Worm (Caenorhabditis elegans): ENCODE data around the gene C34E10.10.

Gene C34E10.10

ce11 chrIII:5263299-5263993 lies 35.8 kb upstream of the C34E10.10 start, which contains the start of the genes C34E10.9 and hap-1:
Gene C34E10.9, minus strand, starts transcription at chrIII:5263399.
Gene hap-1, plus strand, starts transcription at chrIII:5263943.
- TF ChIP-seq lsy-27 (tag; optimal IDR thresholded peaks at IDR 0.05; ENCODE audit: borderline replicate concordance, insufficient read depth) (no peak), nhr-80 (tag; optimal IDR thresholded peaks at IDR 0.05) (no peak), lin-40 (tag; optimal IDR thresholded peaks at IDR 0.05) (no peak), bed-2 (GFP tag; IDR thresholded peaks at IDR 0.05) (no peak), F55B11.4 (tag; optimal IDR thresholded peaks at IDR 0.05; ENCODE audit: borderline replicate concordance, insufficient read depth) (no peak), Y79H2A.3 (GFP tag; conservative IDR thresholded peaks at IDR 0.05) (no peak), let-607 (tag; optimal IDR thresholded peaks at IDR 0.05) (no peak), C06A6.2 (GFP tag; conservative IDR thresholded peaks at IDR 0.05) (no peak), pbrm-1 (GFP tag; IDR thresholded peaks at IDR 0.05) (no peak), somi-1 (GFP tag; optimal IDR thresholded peaks at IDR 0.05) (no peak), mes-4 (tag; optimal IDR thresholded peaks at IDR 0.05) (no peak), die-1 (tag; optimal IDR thresholded peaks at IDR 0.05) (no peak), unc-62 (GFP tag; optimal IDR thresholded peaks at IDR 0.05) (no peak), ccch-3 (GFP tag; optimal IDR thresholded peaks at IDR 0.05) (no peak), attf-3 (GFP tag; conservative IDR thresholded peaks at IDR 0.05) (no peak), lin-54 (GFP tag; optimal IDR thresholded peaks at IDR 0.05) (no peak), hsf-1 (GFP tag; IDR thresholded peaks at IDR 0.05) (no peak), Y53G8AR.9 (GFP tag; conservative IDR thresholded peaks at IDR 0.05) (no peak)

- TF ChIP-seq sea-2 (GFP tag; IDR thresholded peaks at IDR 0.05) (no peak), unc-62 (GFP tag; optimal IDR thresholded peaks at IDR 0.05) (no peak), hsf-1 (GFP tag; IDR thresholded peaks at IDR 0.05) (no peak), hmg-20 (GFP tag; IDR thresholded peaks at IDR 0.05) (no peak), madf-10 (tag; optimal IDR thresholded peaks at IDR 0.05) (no peak), somi-1 (GFP tag; optimal IDR thresholded peaks at IDR 0.05) (no peak), ztf-18 (tag; optimal IDR thresholded peaks at IDR 0.05) (no peak), zim-3 (tag; optimal IDR thresholded peaks at IDR 0.05) (no peak)
These were observed 32.7 kb upstream of the C34E10.10 start, which contains the start of gene gop-3 for ce11 chrIII:5260394-5260793. Gene gop-3, plus strand, starts transcription at chrIII:5260694.

ce11 chrIII:5258918-5259317 lies 31.2 kb upstream of the C34E10.10 start, which contains the start of gene gop-2:
Gene gop-2, plus strand, starts transcription at chrIII:5259023.
- TF ChIP-seq rec-8 (tag; optimal IDR thresholded peaks at IDR 0.05) (no peak), akir-1 (GFP tag; optimal IDR thresholded peaks at IDR 0.05) (no peak), ZK185.1 (tag; optimal IDR thresholded peaks at IDR 0.05; ENCODE audit: poor library complexity, severe bottlenecking) (no peak), chd-7 (tag; optimal IDR thresholded peaks at IDR 0.05) (no peak), fkh-3 (tag; optimal IDR thresholded peaks at IDR 0.05) (no peak), ceh-58 (GFP tag; IDR thresholded peaks at IDR 0.05) (no peak)

DNA sequence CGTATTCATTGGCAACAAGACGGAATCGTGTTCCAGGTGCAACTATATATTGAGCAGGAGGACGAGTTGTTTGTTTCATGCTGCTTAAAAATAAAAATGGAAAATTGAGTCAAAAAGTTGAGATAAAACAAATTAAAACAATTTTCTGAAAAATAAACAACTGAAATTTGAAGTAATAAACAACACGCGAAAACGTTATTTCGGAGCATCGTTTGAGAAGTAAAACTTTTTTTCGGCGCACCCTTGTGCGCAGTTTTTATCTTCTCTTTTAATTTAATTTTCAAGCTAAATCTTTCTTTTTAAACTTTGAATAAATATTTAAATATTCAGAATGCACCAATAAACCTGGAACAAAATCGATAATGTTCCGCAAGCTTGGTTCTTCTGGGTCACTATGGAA lies 26.4 kb upstream of the C34E10.10 start, which contains the start of the genes sumv-1 and gop-1:
TSS of gene sumv-1 (minus strand) at position 80 of the 400 bp plus-strand sequence.
TSS of gene gop-1 (plus strand) at position 331 of the 400 bp plus-strand sequence.
- TF ChIP-seq attf-3 (GFP tag; conservative IDR thresholded peaks at IDR 0.05) = peak; percentile 83
- TF ChIP-seq chd-7 (tag; optimal IDR thresholded peaks at IDR 0.05) = no peak
- no peak for TF ChIP-seq Y67H2A.10 (GFP tag; conservative IDR thresholded peaks at IDR 0.05)

DNA sequence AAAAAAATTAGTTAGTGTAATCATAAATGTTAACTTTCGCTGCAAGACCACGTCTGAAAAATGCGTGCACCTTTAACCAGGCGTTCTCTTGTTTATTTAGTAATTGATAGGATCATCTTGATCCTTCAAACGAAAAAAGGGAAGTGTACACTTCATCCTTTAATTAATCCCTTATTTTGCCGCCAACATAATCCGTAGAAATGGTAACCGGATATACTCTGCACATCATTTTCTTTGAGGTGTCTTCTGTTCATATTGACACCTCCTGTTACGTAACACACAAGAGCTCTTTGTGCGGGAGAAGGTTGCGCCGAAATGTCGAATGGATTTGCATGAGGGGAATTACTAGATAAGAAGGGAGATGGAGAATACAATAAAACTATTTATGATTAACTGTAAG lies 21.0 kb upstream of the C34E10.10 start:
- no peak for TF ChIP-seq attf-6 (GFP tag; IDR thresholded peaks at IDR 0.05)
